Worm (Caenorhabditis elegans): Measurements from ENCODE around the gene C08B6.5.

DNA sequence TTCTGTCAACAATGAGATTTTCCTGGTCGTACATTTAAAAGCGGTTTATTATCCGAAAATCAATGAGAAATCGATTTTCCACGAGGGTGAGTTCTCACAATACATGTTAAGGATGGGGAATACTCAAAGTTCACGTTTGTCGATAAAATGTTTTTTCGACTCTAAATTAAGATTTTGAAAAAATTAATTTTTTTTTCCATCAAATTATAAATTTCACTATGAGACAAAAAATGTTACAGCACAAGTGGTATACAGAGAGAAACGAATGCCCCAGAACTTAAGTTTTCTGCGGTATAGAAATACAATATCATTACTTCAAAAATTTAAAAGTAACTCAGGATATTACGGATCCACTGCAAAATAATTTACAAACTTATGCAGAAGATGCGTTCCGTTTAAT, 39.3 kb upstream of the C08B6.5 start, which contains the start of gene R04B5.1:
- TF ChIP-seq mab-5 (tag; optimal IDR thresholded peaks at IDR 0.05) (no peak), unc-62 (GFP tag; optimal IDR thresholded peaks at IDR 0.05) (no peak), snpc-4 (tag; optimal IDR thresholded peaks at IDR 0.05) (no peak), lsy-2 (tag; optimal IDR thresholded peaks at IDR 0.05) (no peak), ceh-39 (tag; optimal IDR thresholded peaks at IDR 0.05) (no peak), unc-39 (tag; optimal IDR thresholded peaks at IDR 0.05) (no peak), nhr-237 (tag; optimal IDR thresholded peaks at IDR 0.05) (no peak), nhr-12 (tag; optimal IDR thresholded peaks at IDR 0.05) (no peak), nhr-28 (tag; optimal IDR thresholded peaks at IDR 0.05) (no peak), lin-13 (tag; optimal IDR thresholded peaks at IDR 0.05) (no peak), elt-1 (tag; optimal IDR thresholded peaks at IDR 0.05; ENCODE audit: borderline replicate concordance, insufficient read depth) (no peak), nhr-2 (tag; optimal IDR thresholded peaks at IDR 0.05) (no peak), lin-32 (GFP tag; optimal IDR thresholded peaks at IDR 0.05) (no peak)
